Worm (Caenorhabditis elegans) whole organism, L1 larva: ENCODE measurements around the gene T10B10.9.

ENCODE experiments used
- C16A3.4 ChIP-seq: fragments of 150-350 bp; optimal IDR thresholded peaks from 2 replicates; lab custom pipeline; 2014; ENCODE audit warnings: missing biosample characterization, missing genetic modification characterization
- C34B4.2 ChIP-seq: sonication (generic microtip); optimal IDR thresholded peaks from 2 replicates; lab custom pipeline; 2017; ENCODE audit warnings: mild to moderate bottlenecking, missing genetic modification characterization, missing compliant biosample characterization
- F16B12.6 ChIP-seq: fragments of 150-350 bp; optimal IDR thresholded peaks from 2 replicates; lab custom pipeline; 2014; ENCODE audit warnings: missing biosample characterization, missing genetic modification characterization
- Y116A8C.19 ChIP-seq: sonication (generic microtip); optimal IDR thresholded peaks from 2 replicates; lab custom pipeline; 2016; ENCODE audit warnings: missing compliant biosample characterization, missing genetic modification characterization, borderline replicate concordance
- aha-1 ChIP-seq: fragments of 150-350 bp; optimal IDR thresholded peaks from 2 replicates; lab custom pipeline; 2014; ENCODE audit warnings: missing biosample characterization, missing genetic modification characterization
- alr-1 ChIP-seq: fragments of 200-800 bp; sonication (Bioruptor generic); optimal IDR thresholded peaks from 2 replicates; lab custom pipeline; 2018; ENCODE audit warnings: borderline replicate concordance, mild to moderate bottlenecking, missing genetic modification characterization, missing compliant biosample characterization
- ama-1 ChIP-seq: fragments of 150-350 bp; optimal IDR thresholded peaks from 2 replicates; lab custom pipeline; 2014
- blmp-1 ChIP-seq: fragments of 150-350 bp; optimal IDR thresholded peaks from 2 replicates; lab custom pipeline; 2014; ENCODE audit warnings: missing biosample characterization, missing genetic modification characterization
- ceh-82 ChIP-seq, 3 experiments: fragments of 150-350 bp in 1 of 3; sonication (generic microtip) in 2 of 3; optimal IDR thresholded peaks; 2 replicates each; lab custom pipeline; 2014 to 2017; ENCODE audit warnings: missing biosample characterization in 3 of 3, missing genetic modification characterization in 3 of 3
- dsc-1 ChIP-seq: sonication (generic microtip); optimal IDR thresholded peaks from 2 replicates; lab custom pipeline; 2016; ENCODE audit warnings: mild to moderate bottlenecking, missing genetic modification characterization, missing compliant biosample characterization
- egl-13 ChIP-seq: sonication (generic microtip); optimal IDR thresholded peaks from 2 replicates; lab custom pipeline; 2016; ENCODE audit warnings: missing genotype, missing genetic modification reagents, missing genetic modification characterization, missing compliant biosample characterization
- elt-2 ChIP-seq: sonication (generic microtip); optimal IDR thresholded peaks from 2 replicates; lab custom pipeline; 2016; ENCODE audit warnings: missing genetic modification characterization, mild to moderate bottlenecking, inconsistent platforms, missing compliant biosample characterization, missing genetic modification reagents
- fkh-10 ChIP-seq: sonication (generic microtip); optimal IDR thresholded peaks from 2 replicates; lab custom pipeline; 2017; ENCODE audit warnings: missing biosample characterization, missing genetic modification reagents, missing genetic modification characterization
- fkh-8 ChIP-seq: sonication (generic microtip); optimal IDR thresholded peaks from 2 replicates; lab custom pipeline; 2016; ENCODE audit warnings: mild to moderate bottlenecking, missing genetic modification characterization, missing compliant biosample characterization
- fos-1 ChIP-seq: fragments of 150-350 bp; optimal IDR thresholded peaks from 2 replicates; lab custom pipeline; 2014; ENCODE audit warnings: missing biosample characterization, missing genetic modification characterization
- grh-1 ChIP-seq: fragments of 200-800 bp; sonication (Bioruptor generic); IDR thresholded peaks from 2 replicates; pipeline ENCODE4 v1.3.6; 2022; ENCODE audit warnings: missing genetic modification reagents, missing genetic modification characterization, missing compliant biosample characterization
- hlh-17 ChIP-seq: fragments of 200-800 bp; sonication (Bioruptor generic); optimal IDR thresholded peaks from 2 replicates; lab custom pipeline; 2018; ENCODE audit warnings: missing genetic modification characterization, mild to moderate bottlenecking, missing compliant biosample characterization, moderate library complexity, borderline replicate concordance
- hlh-4 ChIP-seq: sonication (generic microtip); optimal IDR thresholded peaks from 2 replicates; lab custom pipeline; 2016; ENCODE audit warnings: mild to moderate bottlenecking, missing genetic modification characterization, missing compliant biosample characterization
- irx-1 ChIP-seq: sonication (generic microtip); optimal IDR thresholded peaks from 2 replicates; lab custom pipeline; 2016; ENCODE audit warnings: missing genetic modification characterization, missing compliant biosample characterization
- jun-1 ChIP-seq: fragments of 150-350 bp; optimal IDR thresholded peaks from 2 replicates; lab custom pipeline; 2014; ENCODE audit warnings: missing biosample characterization, missing genetic modification reagents, missing genetic modification characterization
- lin-14 ChIP-seq: fragments of 200-800 bp; sonication (Bioruptor generic); optimal IDR thresholded peaks from 2 replicates; lab custom pipeline; 2018; ENCODE audit warnings: mild to moderate bottlenecking, missing genetic modification characterization, moderate library complexity, missing compliant biosample characterization
- lin-15B ChIP-seq: fragments of 150-350 bp; sonication (generic microtip); optimal IDR thresholded peaks from 3 replicates; lab custom pipeline; 2014; ENCODE audit warnings: missing biosample characterization, missing genetic modification characterization
- lin-35 ChIP-seq, 2 experiments: fragments of 150-350 bp; optimal IDR thresholded peaks; 2 replicates each; lab custom pipeline; 2014; ENCODE audit warnings: missing biosample characterization in 2 of 2, missing genetic modification characterization in 2 of 2, missing genetic modification reagents in 2 of 2
- lin-39 ChIP-seq: fragments of 150-350 bp; optimal IDR thresholded peaks from 2 replicates; lab custom pipeline; 2014; ENCODE audit warnings: missing biosample characterization, missing genetic modification reagents, missing genetic modification characterization
- mab-9 ChIP-seq: fragments of 200-800 bp; sonication (Bioruptor generic); IDR thresholded peaks from 2 replicates; pipeline ENCODE4 v1.3.6; 2022; ENCODE audit warnings: missing genetic modification reagents, missing genetic modification characterization, missing compliant biosample characterization
- mdl-1 ChIP-seq, 2 experiments: fragments of 150-350 bp; optimal IDR thresholded peaks; 2 replicates each; lab custom pipeline; 2014 to 2017; ENCODE audit warnings: missing biosample characterization in 2 of 2, missing genetic modification characterization in 2 of 2, inconsistent platforms in 1 of 2
- nhr-11 ChIP-seq: fragments of 150-350 bp; optimal IDR thresholded peaks from 2 replicates; lab custom pipeline; 2014; ENCODE audit warnings: missing biosample characterization, missing genetic modification characterization
- nhr-237 ChIP-seq: fragments of 150-350 bp; optimal IDR thresholded peaks from 2 replicates; lab custom pipeline; 2014; ENCODE audit warnings: missing biosample characterization, missing genetic modification characterization
- nhr-28 ChIP-seq: fragments of 150-350 bp; optimal IDR thresholded peaks from 2 replicates; lab custom pipeline; 2014; ENCODE audit warnings: missing biosample characterization, missing genetic modification characterization
- nhr-47 ChIP-seq: sonication (generic microtip); optimal IDR thresholded peaks from 2 replicates; lab custom pipeline; 2016; ENCODE audit warnings: mild to moderate bottlenecking, missing genetic modification characterization, moderate library complexity, missing compliant biosample characterization
- nhr-71 ChIP-seq: sonication (generic microtip); optimal IDR thresholded peaks from 2 replicates; lab custom pipeline; 2016; ENCODE audit warnings: mild to moderate bottlenecking, missing genetic modification characterization, moderate library complexity, missing compliant biosample characterization
- nhr-76 ChIP-seq: sonication (generic microtip); optimal IDR thresholded peaks from 2 replicates; lab custom pipeline; 2017; ENCODE audit warnings: missing biosample characterization, missing genetic modification characterization
- nhr-85 ChIP-seq: sonication (generic microtip); peaks from one replicate; lab custom pipeline; 2016; ENCODE audit warnings: missing genetic modification characterization, inconsistent platforms, missing compliant biosample characterization
- nhr-90 ChIP-seq: sonication (generic microtip); optimal IDR thresholded peaks from 2 replicates; lab custom pipeline; 2016; ENCODE audit warnings: mild to moderate bottlenecking, missing genetic modification characterization, missing compliant biosample characterization; ENCODE audit not compliant: poor library complexity
- pax-3 ChIP-seq: fragments of 200-800 bp; sonication (Bioruptor generic); optimal IDR thresholded peaks from 2 replicates; lab custom pipeline; 2018; ENCODE audit warnings: mild to moderate bottlenecking, missing genetic modification characterization, moderate library complexity, missing compliant biosample characterization
- pqm-1 ChIP-seq: sonication (generic microtip); optimal IDR thresholded peaks from 3 replicates; lab custom pipeline; 2017; ENCODE audit warnings: missing biosample characterization, missing genetic modification characterization
- skn-1 ChIP-seq: fragments of 150-350 bp; optimal IDR thresholded peaks from 2 replicates; lab custom pipeline; 2014; ENCODE audit warnings: missing biosample characterization, missing genetic modification characterization
- snpc-4 ChIP-seq: fragments of 150-350 bp; optimal IDR thresholded peaks from 2 replicates; lab custom pipeline; 2014; ENCODE audit warnings: missing biosample characterization, missing genetic modification characterization
- snu-23 ChIP-seq: sonication (generic microtip); optimal IDR thresholded peaks from 2 replicates; lab custom pipeline; 2016; ENCODE audit warnings: missing genetic modification characterization, missing compliant biosample characterization
- sox-4 ChIP-seq: sonication (generic microtip); optimal IDR thresholded peaks from 2 replicates; lab custom pipeline; 2016; ENCODE audit warnings: missing genetic modification characterization, missing compliant biosample characterization
- sup-37 ChIP-seq: fragments of 200-800 bp; sonication (Bioruptor generic); optimal IDR thresholded peaks from 2 replicates; lab custom pipeline; 2018; ENCODE audit warnings: mild to moderate bottlenecking, missing genetic modification characterization, missing compliant biosample characterization
- swsn-7 ChIP-seq: sonication (generic microtip); optimal IDR thresholded peaks from 2 replicates; lab custom pipeline; 2016; ENCODE audit warnings: missing genetic modification characterization, missing compliant biosample characterization
- tbx-2 ChIP-seq: sonication (generic microtip); optimal IDR thresholded peaks from 2 replicates; lab custom pipeline; 2016; ENCODE audit warnings: missing genetic modification characterization, missing compliant biosample characterization
- tlp-1 ChIP-seq: fragments of 150-350 bp; optimal IDR thresholded peaks from 2 replicates; lab custom pipeline; 2014; ENCODE audit warnings: missing biosample characterization, missing genetic modification characterization
- unc-30 ChIP-seq: sonication (generic microtip); optimal IDR thresholded peaks from 2 replicates; lab custom pipeline; 2017; ENCODE audit warnings: missing biosample characterization, missing genetic modification characterization
- unc-62 ChIP-seq: fragments of 150-350 bp; optimal IDR thresholded peaks from 2 replicates; lab custom pipeline; 2014; ENCODE audit warnings: missing biosample characterization, missing genetic modification reagents, missing genetic modification characterization
- unc-86 ChIP-seq: sonication (generic microtip); optimal IDR thresholded peaks from 2 replicates; lab custom pipeline; 2016; ENCODE audit warnings: missing genetic modification characterization, missing compliant biosample characterization
- unc-98 ChIP-seq: fragments of 200-800 bp; sonication (Bioruptor generic); IDR thresholded peaks from 2 replicates; pipeline ENCODE4 v1.3.6; 2022; ENCODE audit warnings: missing genetic modification characterization, missing compliant biosample characterization
- vab-15 ChIP-seq: sonication (generic microtip); optimal IDR thresholded peaks from 2 replicates; lab custom pipeline; 2017; ENCODE audit warnings: missing genotype, mild to moderate bottlenecking, missing genetic modification characterization, missing compliant biosample characterization
- xbp-1 ChIP-seq: sonication (generic microtip); optimal IDR thresholded peaks from 2 replicates; lab custom pipeline; 2016; ENCODE audit warnings: missing genetic modification characterization, missing compliant biosample characterization
- zag-1 ChIP-seq: fragments of 150-350 bp; optimal IDR thresholded peaks from 2 replicates; lab custom pipeline; 2014; ENCODE audit warnings: missing biosample characterization, missing genetic modification characterization
- ztf-11 ChIP-seq, 2 experiments: sonication (generic microtip); optimal IDR thresholded peaks; 2 replicates each; lab custom pipeline; 2016 to 2017; ENCODE audit warnings: missing genetic modification characterization in 2 of 2, missing biosample characterization in 1 of 2, missing compliant biosample characterization in 1 of 2
- ztf-4 ChIP-seq: fragments of 150-350 bp; optimal IDR thresholded peaks from 2 replicates; lab custom pipeline; 2014; ENCODE audit warnings: missing biosample characterization, missing genetic modification characterization

The T10B10.9 gene

ce11 chrX:15173303-15173904 lies 9.2 kb downstream of the T10B10.9 start, which contains the start of gene ucr-2.2 (continued):
- TF ChIP-seq grh-1 (GFP tag; lab: Robert Waterston, UW) (peak; percentile 80), nhr-47 (tag; lab: Kevin White, UChicago) (peak; percentile 88), sox-4 (tag; lab: Kevin White, UChicago) (peak; percentile 27), unc-86 (tag; lab: Kevin White, UChicago) (peak; percentile 67), lin-35 (GFP tag; optimal IDR thresholded peaks at IDR 0.05; lab: Kevin White, UChicago) (peak; percentile 72 to 89), lin-14 (peak; percentile 94), aha-1 (tag; lab: Kevin White, UChicago) (peak; percentile 52), tlp-1 (tag; lab: Kevin White, UChicago) (no peak), alr-1 (tag; lab: Kevin White, UChicago) (no peak), elt-2 (tag; lab: Kevin White, UChicago) (peak; percentile 69), ztf-4 (peak; percentile 64), nhr-71 (tag; lab: Kevin White, UChicago) (peak; percentile 91), fos-1 (tag; lab: Kevin White, UChicago) (peak; percentile 64), ceh-82 (tag; optimal IDR thresholded peaks at IDR 0.05; lab: Kevin White, UChicago) (peak; percentile 11 to 63 (median 59)), mab-9 (GFP tag; lab: Robert Waterston, UW) (peak; percentile 54; the same call in 1 of the 2 replicates), nhr-76 (tag; lab: Kevin White, UChicago) (no peak), hlh-4 (tag; lab: Kevin White, UChicago) (no peak), fkh-10 (GFP tag; lab: Kevin White, UChicago) (peak; percentile 27), lin-39 (tag; lab: Kevin White, UChicago) (peak; percentile 76), egl-13 (peak; percentile 78), hlh-17 (GFP tag; lab: Kevin White, UChicago) (no peak), fkh-8 (tag; lab: Kevin White, UChicago) (peak; percentile 87), vab-15 (no peak), unc-62 (GFP tag; lab: Kevin White, UChicago) (no peak), pax-3 (tag; lab: Kevin White, UChicago) (peak; percentile 47), nhr-237 (tag; lab: Kevin White, UChicago) (no peak), nhr-28 (tag; lab: Kevin White, UChicago) (no peak), dsc-1 (tag; lab: Kevin White, UChicago) (peak; percentile 88), tbx-2 (tag; lab: Kevin White, UChicago) (peak; percentile 85), pqm-1 (tag; lab: Kevin White, UChicago) (no peak), blmp-1 (tag; lab: Kevin White, UChicago) (peak; percentile 76), Y116A8C.19 (tag; lab: Kevin White, UChicago) (no peak), nhr-90 (tag; lab: Kevin White, UChicago) (peak; percentile 87), unc-30 (tag; lab: Kevin White, UChicago) (no peak), C16A3.4 (peak; percentile 91), mdl-1 (tag; optimal IDR thresholded peaks at IDR 0.05; lab: Kevin White, UChicago) (peak in 1 of 2 experiments; percentile 72), unc-98 (GFP tag; lab: Robert Waterston, UW) (no peak), F16B12.6 (tag; lab: Kevin White, UChicago) (peak; percentile 24), swsn-7 (tag; lab: Kevin White, UChicago) (peak; percentile 86), ztf-11 (tag; optimal IDR thresholded peaks at IDR 0.05; lab: Kevin White, UChicago) (peak in 1 of 2 experiments; percentile 66), ama-1 (lab: Kevin White, UChicago) (peak; percentile 4), snu-23 (GFP tag; lab: Kevin White, UChicago) (peak; percentile 91), sup-37 (GFP tag; lab: Kevin White, UChicago) (peak; percentile 77), nhr-11 (tag; lab: Kevin White, UChicago) (peak; percentile 5), C34B4.2 (tag; lab: Kevin White, UChicago) (no peak), skn-1 (peak; percentile 85), snpc-4 (peak; percentile 72), zag-1 (no peak), jun-1 (tag; lab: Kevin White, UChicago) (peak; percentile 19), irx-1 (tag; lab: Kevin White, UChicago) (peak; percentile 81), xbp-1 (tag; lab: Kevin White, UChicago) (peak; percentile 87), lin-15B (tag; lab: Kevin White, UChicago) (peak; percentile 11), nhr-85 (tag; lab: Kevin White, UChicago) (peak; percentile 88)
